Worm (Caenorhabditis elegans) whole organism, L4 larva: Measurements from ENCODE around the gene clc-26.

ENCODE experiments used
- F37D6.2 ChIP-seq: sonication (generic microtip); optimal IDR thresholded peaks from 2 replicates; lab custom pipeline; 2016; ENCODE audit warnings: mild to moderate bottlenecking, missing genetic modification characterization, missing compliant biosample characterization
- R02D3.7 ChIP-seq: fragments of 150-350 bp; sonication (generic microtip); optimal IDR thresholded peaks from 3 replicates; lab custom pipeline; 2014; ENCODE audit warnings: missing biosample characterization, missing genetic modification characterization
- Y105C5A.15 ChIP-seq: fragments of 200-800 bp; sonication (Bioruptor generic); IDR thresholded peaks from 2 replicates; pipeline ENCODE4 v1.3.6; 2022; ENCODE audit warnings: missing genetic modification characterization, missing compliant biosample characterization
- ZK546.5 ChIP-seq, 2 experiments: sonication (generic microtip); optimal IDR thresholded peaks; 2 replicates each; lab custom pipeline; 2017; ENCODE audit warnings: missing biosample characterization in 2 of 2, missing genetic modification characterization in 2 of 2
- ceh-82 ChIP-seq: sonication (generic microtip); optimal IDR thresholded peaks from 2 replicates; lab custom pipeline; 2017; ENCODE audit warnings: missing biosample characterization, missing genetic modification characterization
- cey-2 ChIP-seq: sonication (generic microtip); optimal IDR thresholded peaks from 3 replicates; lab custom pipeline; 2017; ENCODE audit warnings: missing genetic modification characterization, mild to moderate bottlenecking, missing compliant biosample characterization, antibody characterized with exemption, borderline replicate concordance; ENCODE audit not compliant: insufficient read depth
- daf-16 ChIP-seq, 3 experiments: sonication (generic microtip); optimal IDR thresholded peaks; 2 replicates each; lab custom pipeline; 2016 to 2017; ENCODE audit warnings: missing genetic modification characterization in 3 of 3, missing genetic modification reagents in 3 of 3, mild to moderate bottlenecking in 2 of 3, missing compliant biosample characterization in 2 of 3, missing biosample characterization in 1 of 3, moderate library complexity in 1 of 3
- daf-19 ChIP-seq: fragments of 200-800 bp; sonication (Bioruptor generic); conservative IDR thresholded peaks from 2 replicates; pipeline ENCODE4 v1.3.6; 2022; ENCODE audit warnings: missing genetic modification characterization, missing compliant biosample characterization
- dmd-6 ChIP-seq: fragments of 200-800 bp; sonication (Bioruptor generic); IDR thresholded peaks from 2 replicates; pipeline ENCODE4 v1.3.6; 2022; ENCODE audit warnings: missing genetic modification reagents, missing genetic modification characterization, missing compliant biosample characterization
- dmd-8 ChIP-seq: fragments of 200-800 bp; sonication (Bioruptor generic); IDR thresholded peaks from 2 replicates; pipeline ENCODE4 v1.3.6; 2022; ENCODE audit warnings: missing genetic modification characterization, missing compliant biosample characterization
- dmd-9 ChIP-seq: fragments of 200-800 bp; sonication (Bioruptor generic); IDR thresholded peaks from 2 replicates; pipeline ENCODE4 v1.3.6; 2022; ENCODE audit warnings: missing genetic modification reagents, missing genetic modification characterization, missing compliant biosample characterization
- dve-1 ChIP-seq: sonication (generic microtip); optimal IDR thresholded peaks from 2 replicates; lab custom pipeline; 2017; ENCODE audit warnings: antibody characterized with exemption, mild to moderate bottlenecking, missing genetic modification characterization, missing compliant biosample characterization; ENCODE audit not compliant: insufficient read depth
- hlh-11 ChIP-seq: fragments of 200-800 bp; sonication (Bioruptor generic); optimal IDR thresholded peaks from 2 replicates; lab custom pipeline; 2018; ENCODE audit warnings: mild to moderate bottlenecking, missing genetic modification characterization, missing compliant biosample characterization
- hlh-30 ChIP-seq: sonication (generic microtip); optimal IDR thresholded peaks from 2 replicates; lab custom pipeline; 2017; ENCODE audit warnings: antibody characterized with exemption, mild to moderate bottlenecking, missing genetic modification characterization, missing compliant biosample characterization; ENCODE audit not compliant: insufficient read depth
- lin-1 ChIP-seq: fragments of 200-800 bp; sonication (Bioruptor generic); IDR thresholded peaks from 2 replicates; pipeline ENCODE4 v1.3.6; 2022; ENCODE audit warnings: missing genetic modification reagents, missing genetic modification characterization, missing compliant biosample characterization
- lin-29 ChIP-seq: fragments of 200-800 bp; sonication (Bioruptor generic); IDR thresholded peaks from 2 replicates; pipeline ENCODE4 v1.3.6; 2022; ENCODE audit warnings: missing genetic modification reagents, missing genetic modification characterization, missing compliant biosample characterization
- madf-5 ChIP-seq, 2 experiments: fragments of 200-800 bp; sonication (Bioruptor generic); IDR thresholded peaks; 2 replicates each; pipeline ENCODE4 v1.3.6; 2022; ENCODE audit warnings: missing compliant biosample characterization in 2 of 2, missing genetic modification characterization in 2 of 2
- madf-9 ChIP-seq: fragments of 200-800 bp; sonication (Bioruptor generic); conservative IDR thresholded peaks from 2 replicates; pipeline ENCODE4 v1.3.6; 2022; ENCODE audit warnings: missing genetic modification reagents, missing genetic modification characterization, missing compliant biosample characterization
- mdl-1 ChIP-seq, 2 experiments: fragments of 150-350 bp in 1 of 2; sonication (generic microtip) in 1 of 2; optimal IDR thresholded peaks; 2 replicates each; lab custom pipeline; 2014 to 2017; ENCODE audit warnings: missing biosample characterization in 2 of 2, missing genetic modification characterization in 2 of 2
- mdt-29 ChIP-seq: fragments of 200-800 bp; sonication (Bioruptor generic); IDR thresholded peaks from 2 replicates; pipeline ENCODE4 v1.3.6; 2022; ENCODE audit warnings: missing genetic modification reagents, missing genetic modification characterization, missing compliant biosample characterization
- mes-2 ChIP-seq: sonication (generic microtip); optimal IDR thresholded peaks from 2 replicates; lab custom pipeline; 2016; ENCODE audit warnings: missing genotype, mild to moderate bottlenecking, missing genetic modification characterization, missing compliant biosample characterization; ENCODE audit not compliant: poor library complexity, severe bottlenecking
- nhr-102 ChIP-seq: sonication (generic microtip); optimal IDR thresholded peaks from 2 replicates; lab custom pipeline; 2016; ENCODE audit warnings: mild to moderate bottlenecking, missing genetic modification characterization, moderate library complexity, missing compliant biosample characterization
- nhr-111 ChIP-seq: fragments of 200-800 bp; sonication (Bioruptor generic); optimal IDR thresholded peaks from 2 replicates; lab custom pipeline; 2018; ENCODE audit warnings: mild to moderate bottlenecking, missing genetic modification characterization, missing compliant biosample characterization
- nhr-25 ChIP-seq: sonication (generic microtip); optimal IDR thresholded peaks from 2 replicates; lab custom pipeline; 2017; ENCODE audit warnings: missing genetic modification characterization, mild to moderate bottlenecking, missing compliant biosample characterization, antibody characterized with exemption, moderate library complexity, borderline replicate concordance; ENCODE audit not compliant: insufficient read depth
- nhr-28 ChIP-seq: fragments of 150-350 bp; optimal IDR thresholded peaks from 2 replicates; lab custom pipeline; 2014; ENCODE audit warnings: missing biosample characterization, missing genetic modification characterization
- nhr-41 ChIP-seq: fragments of 200-800 bp; sonication (Bioruptor generic); IDR thresholded peaks from 2 replicates; pipeline ENCODE4 v1.3.6; 2022; ENCODE audit warnings: missing genetic modification reagents, missing genetic modification characterization, missing compliant biosample characterization
- nhr-48 ChIP-seq: sonication (generic microtip); optimal IDR thresholded peaks from 2 replicates; lab custom pipeline; 2016; ENCODE audit warnings: mild to moderate bottlenecking, missing genetic modification characterization, missing compliant biosample characterization
- nhr-6 ChIP-seq: fragments of 150-350 bp; optimal IDR thresholded peaks from 2 replicates; lab custom pipeline; 2014; ENCODE audit warnings: missing biosample characterization, missing genetic modification characterization
- nhr-77 ChIP-seq: fragments of 150-350 bp; optimal IDR thresholded peaks from 2 replicates; lab custom pipeline; 2014; ENCODE audit warnings: missing biosample characterization, missing genetic modification characterization
- pha-4 ChIP-seq, 2 experiments: fragments of 150-350 bp in 1 of 2; fragments of 200-800 bp in 1 of 2; sonication (Bioruptor generic) in 1 of 2; IDR thresholded peaks in 1 of 2; optimal IDR thresholded peaks in 1 of 2; 2 replicates each; pipeline versions ENCODE4 v1.3.6 to Lab custom; 2014 to 2022; ENCODE audit warnings: missing genetic modification characterization in 2 of 2, missing genetic modification reagents in 2 of 2, missing biosample characterization in 1 of 2, missing compliant biosample characterization in 1 of 2
- php-3 ChIP-seq: fragments of 200-800 bp; sonication (Bioruptor generic); IDR thresholded peaks from 2 replicates; pipeline ENCODE4 v1.3.6; 2022; ENCODE audit warnings: missing genetic modification reagents, missing genetic modification characterization, missing compliant biosample characterization
- pqm-1 ChIP-seq: sonication (generic microtip); optimal IDR thresholded peaks from 2 replicates; lab custom pipeline; 2017; ENCODE audit warnings: missing biosample characterization, missing genetic modification characterization
- set-16 ChIP-seq: fragments of 200-800 bp; sonication (Bioruptor generic); IDR thresholded peaks from 2 replicates; pipeline ENCODE4 v1.3.6; 2022; ENCODE audit warnings: missing genetic modification reagents, missing genetic modification characterization, missing compliant biosample characterization
- tag-97 ChIP-seq: fragments of 200-800 bp; sonication (Bioruptor generic); IDR thresholded peaks from 2 replicates; pipeline ENCODE4 v1.3.6; 2022; ENCODE audit warnings: missing genetic modification characterization, missing compliant biosample characterization
- tra-1 ChIP-seq: fragments of 200-800 bp; sonication (Bioruptor generic); IDR thresholded peaks from 2 replicates; pipeline ENCODE4 v1.3.6; 2022; ENCODE audit warnings: missing genetic modification reagents, missing genetic modification characterization, missing compliant biosample characterization
- zfp-3 ChIP-seq: fragments of 200-800 bp; sonication (Bioruptor generic); conservative IDR thresholded peaks from 2 replicates; pipeline ENCODE4 v1.3.6; 2022; ENCODE audit warnings: missing genetic modification reagents, missing genetic modification characterization, missing compliant biosample characterization

clc-26 gene

DNA sequence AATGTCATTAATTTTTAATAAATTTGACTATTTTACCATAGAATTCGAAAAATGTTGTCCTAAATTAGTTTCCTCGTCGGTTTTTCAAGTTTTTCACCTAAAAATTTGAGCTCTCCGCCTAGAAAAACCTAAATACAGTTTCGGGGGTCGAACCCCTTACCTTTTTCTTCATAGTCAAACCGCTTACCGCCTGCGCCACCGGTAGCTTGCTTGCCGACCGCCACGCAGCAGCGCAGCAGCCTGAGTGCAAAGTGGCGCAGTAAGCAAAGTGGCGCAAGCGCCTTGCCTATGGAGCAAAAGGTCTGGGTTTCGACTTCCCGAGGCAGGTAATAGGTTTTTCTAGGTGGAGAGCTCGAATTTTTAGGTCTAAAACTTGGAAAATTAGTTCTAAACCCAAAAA is 24.7 kb downstream of the clc-26 start:
- TF ChIP-seq set-16, result peak; percentile 76

DNA sequence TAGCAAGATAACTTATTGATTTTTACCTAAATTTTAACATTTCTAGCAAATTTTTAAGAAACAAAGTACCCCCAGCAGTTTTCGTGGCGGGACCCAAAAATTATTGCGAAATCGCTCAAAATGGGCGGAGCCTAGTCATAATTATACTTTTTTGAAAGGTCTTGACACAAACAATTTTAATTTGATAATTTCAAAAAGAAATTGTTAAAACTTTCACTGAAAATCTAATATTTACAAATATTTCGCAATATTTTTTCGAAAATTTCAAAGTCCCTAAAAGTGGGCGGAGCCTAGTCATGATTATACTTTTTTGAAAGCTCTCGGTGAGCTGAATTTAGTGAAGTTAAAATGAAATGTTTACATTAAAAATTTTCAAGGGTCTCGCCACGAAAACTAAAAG is 26.4 kb downstream of the clc-26 start:
- TF ChIP-seq set-16 (no peak), ceh-82 (no peak), dmd-9 (GFP tag; lab: Robert Waterston, UW) (no peak), zfp-3 (GFP tag; lab: Robert Waterston, UW) (no peak), dve-1 (tag; lab: Kevin White, UChicago) (no peak), nhr-111 (GFP tag; lab: Kevin White, UChicago) (no peak), lin-29 (GFP tag; lab: Robert Waterston, UW) (no peak), hlh-11 (tag; lab: Kevin White, UChicago) (no peak), madf-5 (GFP tag; IDR thresholded peaks at IDR 0.05; lab: Robert Waterston, UW) (no peak), madf-9 (no peak), nhr-6 (no peak), R02D3.7 (tag; lab: Kevin White, UChicago) (no peak), tag-97 (GFP tag; lab: Robert Waterston, UW) (no peak), cey-2 (tag; lab: Kevin White, UChicago) (no peak), pqm-1 (tag; lab: Kevin White, UChicago) (no peak), Y105C5A.15 (GFP tag; lab: Robert Waterston, UW) (no peak), ZK546.5 (tag; optimal IDR thresholded peaks at IDR 0.05; lab: Kevin White, UChicago) (no peak), F37D6.2 (no peak)

DNA sequence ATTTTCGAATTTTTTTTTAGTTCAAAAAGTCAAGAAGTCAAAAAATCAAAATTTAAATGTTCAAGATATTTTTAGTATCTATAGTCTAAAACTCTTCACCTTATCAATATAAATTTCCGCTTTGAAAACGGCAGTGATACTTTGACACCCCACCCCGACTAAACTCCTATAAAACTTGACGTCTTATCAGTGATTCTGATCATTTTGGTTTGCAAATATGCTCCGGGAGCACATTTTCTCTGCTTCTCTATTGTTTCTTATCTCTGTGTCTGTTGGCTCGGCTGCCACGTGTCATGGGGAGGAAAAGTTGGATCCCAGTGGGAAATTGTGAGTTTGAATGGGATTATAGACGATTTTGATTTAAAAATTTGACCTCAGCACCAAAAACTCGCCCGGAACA is 28.4 kb downstream of the clc-26 start, which contains the start of gene clec-150:
TSS of gene clec-150 (plus strand) at position 198 of the 400 bp plus-strand sequence.
- TF ChIP-seq mes-2, result no peak
- peak; percentile 78 for TF ChIP-seq nhr-28 (tag; lab: Kevin White, UChicago)
- TF ChIP-seq nhr-48 (tag; lab: Kevin White, UChicago), result peak; percentile 71
- TF ChIP-seq nhr-41 (GFP tag; lab: Robert Waterston, UW), result peak; percentile 59; the same call in 1 of the 2 replicates
- peak; percentile 63 for TF ChIP-seq nhr-77 (tag; lab: Kevin White, UChicago)
- TF ChIP-seq ZK546.5 (tag; optimal IDR thresholded peaks at IDR 0.05; lab: Kevin White, UChicago), result no peak
- no peak for TF ChIP-seq R02D3.7 (tag; lab: Kevin White, UChicago)
- peak; percentile 74 for TF ChIP-seq tra-1 (GFP tag; lab: Robert Waterston, UW)
- no peak for TF ChIP-seq dmd-8 (GFP tag; lab: Robert Waterston, UW)
- peak; percentile 92 for TF ChIP-seq pqm-1 (tag; lab: Kevin White, UChicago)
- TF ChIP-seq dve-1 (tag; lab: Kevin White, UChicago), result peak; percentile 93
- 0 out of 2 replicates have a peak, but pooled peaks have one; percentile 24 for TF ChIP-seq pha-4 (GFP tag; IDR thresholded peaks at IDR 0.05; lab: Robert Waterston, UW)
- no peak for TF ChIP-seq pha-4 (tag; optimal IDR thresholded peaks at IDR 0.05; lab: Kevin White, UChicago)
- peak; percentile 32 for TF ChIP-seq hlh-30 (tag; lab: Kevin White, UChicago)
- TF ChIP-seq nhr-25, result no peak
- peak in 1 of 2 experiments; percentile 6 for TF ChIP-seq mdl-1 (tag; optimal IDR thresholded peaks at IDR 0.05; lab: Kevin White, UChicago)
- no peak for TF ChIP-seq daf-19 (GFP tag; lab: Robert Waterston, UW)
- TF ChIP-seq php-3 (GFP tag; lab: Robert Waterston, UW), result peak; percentile 63
- peak; percentile 91 for TF ChIP-seq dmd-6 (GFP tag; lab: Robert Waterston, UW)
- peak; percentile 74 for TF ChIP-seq lin-1 (GFP tag; lab: Robert Waterston, UW)
- TF ChIP-seq nhr-102 (tag; lab: Kevin White, UChicago), result peak; percentile 36
- no peak for TF ChIP-seq mdt-29 (GFP tag; lab: Robert Waterston, UW)
- peak; percentile 82 for TF ChIP-seq hlh-11 (tag; lab: Kevin White, UChicago)
- TF ChIP-seq daf-16 (GFP tag; optimal IDR thresholded peaks at IDR 0.05; lab: Kevin White, UChicago), result no peak
- peak; percentile 79 for TF ChIP-seq daf-16 (tag; optimal IDR thresholded peaks at IDR 0.05; lab: Kevin White, UChicago)
